Worm (Caenorhabditis elegans): ENCODE results near the gene srx-115.

- TF ChIP-seq tag-97 (GFP tag; IDR thresholded peaks at IDR 0.05) (no peak), mdl-1 (tag; optimal IDR thresholded peaks at IDR 0.05) (no peak), fkh-10 (GFP tag; optimal IDR thresholded peaks at IDR 0.05) (no peak), ama-1 (optimal IDR thresholded peaks at IDR 0.05) (no peak), snpc-4 (tag; optimal IDR thresholded peaks at IDR 0.05) (no peak), unc-39 (tag; optimal IDR thresholded peaks at IDR 0.05) (no peak), lir-3 (tag; optimal IDR thresholded peaks at IDR 0.05) (no peak), egl-43 (GFP tag; IDR thresholded peaks at IDR 0.05) (no peak), lin-13 (GFP tag; optimal IDR thresholded peaks at IDR 0.05) (no peak), nhr-6 (tag; optimal IDR thresholded peaks at IDR 0.05) (no peak), R02D3.7 (tag; optimal IDR thresholded peaks at IDR 0.05) (no peak), daf-12 (tag; optimal IDR thresholded peaks at IDR 0.05) (no peak)
These were observed at the start of gene srx-115 for ce11 chrV:8771599-8771998.
